Worm (Caenorhabditis elegans): ENCODE data around the gene ceh-81.

ceh-81 gene

DNA sequence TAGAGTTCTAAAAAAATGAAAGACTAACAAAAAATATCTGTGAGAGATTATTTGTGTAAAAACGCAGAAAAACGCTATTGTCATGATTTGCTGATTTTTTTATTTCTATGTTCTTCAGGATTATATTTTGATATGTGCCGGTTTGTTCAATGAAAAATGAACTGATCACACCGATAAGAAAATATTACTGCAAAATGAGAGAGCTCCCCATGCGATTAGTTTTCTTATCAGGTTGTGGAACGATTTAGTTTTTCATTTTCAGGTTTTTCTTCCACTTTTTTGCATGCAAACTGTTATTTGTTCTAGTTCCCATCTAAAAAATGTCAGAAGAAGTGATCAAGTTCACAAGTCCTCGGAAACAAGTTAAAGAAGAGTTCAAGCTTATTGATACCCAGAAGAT is 1.9 kb upstream of the ceh-81 start, which contains the start of gene btb-9:
TSS of gene btb-9 (plus strand) at position 254 of the 400 bp plus-strand sequence.
- TF ChIP-seq unc-62 (GFP tag; optimal IDR thresholded peaks at IDR 0.05) = no peak

DNA sequence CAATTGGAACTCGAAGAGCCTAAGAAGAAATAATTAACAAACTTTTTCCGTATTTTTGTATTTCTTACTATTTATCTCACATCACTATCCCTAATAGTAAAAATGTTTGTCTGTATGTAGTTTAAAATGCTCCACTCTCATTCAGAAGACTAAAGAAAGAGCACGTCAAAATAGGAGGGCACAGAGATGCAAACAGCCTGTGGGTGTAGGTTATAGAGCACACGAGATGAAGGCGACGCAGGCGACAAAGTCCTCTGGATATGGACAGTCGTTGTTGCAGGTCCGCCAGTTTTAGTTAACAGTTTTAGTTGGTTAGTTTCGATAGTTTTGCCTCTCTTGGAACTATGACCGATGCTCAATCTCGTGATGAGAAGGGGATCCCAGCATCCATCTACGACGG is 1.7 kb downstream of the ceh-81 start, which contains the start of gene ceh-82:
TSS of gene ceh-82 (plus strand) at position 301 of the 400 bp plus-strand sequence.
- TF ChIP-seq unc-62 (GFP tag; optimal IDR thresholded peaks at IDR 0.05) = no peak

- TF ChIP-seq unc-62 (GFP tag; optimal IDR thresholded peaks at IDR 0.05) = no peak
These were observed 4.9 kb downstream of the ceh-81 start for ce11 chrII:1735145-1735544.

DNA sequence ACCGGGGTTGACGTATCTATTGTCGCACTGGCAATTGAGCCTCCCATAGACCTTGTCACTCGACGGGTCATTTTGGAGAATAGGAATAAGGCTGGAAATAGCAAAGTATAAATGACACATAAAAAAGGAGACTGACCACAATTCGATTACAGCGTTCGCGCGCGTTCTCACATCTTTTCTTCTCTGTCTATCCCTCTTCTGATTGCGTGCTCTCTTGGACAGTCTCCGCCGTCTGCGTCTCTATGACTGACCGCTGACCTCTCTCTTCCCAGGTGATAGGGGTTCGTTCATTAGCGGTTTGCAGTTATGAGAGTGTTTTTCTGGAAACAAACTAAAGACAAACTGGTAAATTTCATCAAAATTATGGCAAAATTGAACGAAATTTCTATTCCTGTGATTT is 6.2 kb downstream of the ceh-81 start, which contains the start of gene ceh-83:
TSS of gene ceh-83 (minus strand) at position 181 of the 400 bp plus-strand sequence.
- TF ChIP-seq unc-62 (GFP tag; optimal IDR thresholded peaks at IDR 0.05) = no peak

- no peak for TF ChIP-seq unc-62 (GFP tag; optimal IDR thresholded peaks at IDR 0.05)
These were observed 8.6 kb downstream of the ceh-81 start, which contains the start of the genes irld-9 and irld-33 for ce11 chrII:1738844-1739243. TSS of gene irld-9 (minus strand) at chrII:1738944. TSS of gene irld-33 (plus strand) at chrII:1739052.

DNA sequence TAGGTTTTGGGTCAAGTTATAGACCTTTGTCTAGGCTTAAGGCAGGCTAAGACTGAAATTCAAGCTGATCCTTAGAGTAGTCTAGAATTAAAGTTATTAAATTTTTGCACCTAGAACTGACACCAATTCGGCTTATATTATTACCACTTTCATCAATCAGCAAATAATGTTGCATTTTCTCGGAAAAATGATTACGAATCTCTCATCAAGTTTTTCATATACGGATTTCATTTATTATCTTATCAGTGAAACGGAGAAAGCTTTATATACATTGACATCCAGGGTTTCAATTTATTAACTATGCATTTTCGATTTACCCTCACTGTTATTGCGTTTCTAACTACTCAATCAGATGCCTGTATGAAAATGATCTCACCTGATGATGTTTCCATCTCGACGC is 11.0 kb downstream of the ceh-81 start, which contains the start of gene K07G6.1:
TSS of gene K07G6.1 (plus strand) at position 301 of the 400 bp plus-strand sequence.
- TF ChIP-seq unc-62 (GFP tag; optimal IDR thresholded peaks at IDR 0.05) = no peak

ce11 chrII:1742535-1742934 is 12.3 kb downstream of the ceh-81 start, which contains the start of gene F36H5.12:
TSS of gene F36H5.12 (plus strand) at chrII:1742835.
- TF ChIP-seq unc-62 (GFP tag; optimal IDR thresholded peaks at IDR 0.05) = no peak

DNA sequence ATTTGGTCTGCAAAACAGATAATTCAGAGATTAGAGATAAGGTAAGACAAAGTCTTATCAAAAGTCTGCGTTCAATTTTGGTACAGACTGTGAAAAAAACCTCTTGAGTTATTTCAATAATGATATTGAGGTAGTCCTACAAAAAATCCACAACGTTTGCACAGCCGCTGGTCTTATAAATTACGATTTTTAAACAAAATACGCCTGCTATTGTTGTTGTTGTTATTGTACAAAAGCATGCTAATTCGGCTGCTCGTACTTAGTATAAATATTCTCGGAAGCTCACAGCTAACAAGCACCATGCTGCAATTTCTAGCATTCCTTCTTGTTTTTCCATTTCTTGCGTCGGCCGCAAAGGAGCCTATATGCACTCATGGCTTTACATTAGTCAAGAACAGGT is 14.0 kb downstream of the ceh-81 start, which contains the start of gene clec-19:
TSS of gene clec-19 (plus strand) at position 301 of the 400 bp plus-strand sequence.
- no peak for TF ChIP-seq unc-62 (GFP tag; optimal IDR thresholded peaks at IDR 0.05)

DNA sequence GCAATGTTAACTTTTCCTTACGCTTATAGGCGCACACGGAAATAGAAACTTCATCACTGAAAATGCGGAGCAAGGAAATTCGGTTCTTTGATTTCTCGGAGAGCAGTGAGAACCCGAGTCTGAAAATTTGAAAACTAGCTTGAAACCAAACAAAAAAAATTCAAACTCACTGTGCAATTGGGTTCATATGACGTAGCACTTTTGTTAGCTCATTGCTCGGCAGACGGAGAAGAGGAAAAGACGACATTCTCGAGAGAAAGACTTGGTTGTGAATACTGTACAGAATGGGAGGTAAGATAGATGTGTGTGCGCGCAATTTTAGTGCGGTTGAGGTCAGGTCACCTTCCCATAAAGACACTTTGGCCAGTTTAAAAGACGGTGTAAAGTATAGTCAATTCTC is 20.2 kb downstream of the ceh-81 start, which contains the start of the genes F36H5.13 and F36H5.8:
TSS of gene F36H5.13 (minus strand) at position 101 of the 400 bp plus-strand sequence.
TSS of gene F36H5.8 (minus strand) at position 274 of the 400 bp plus-strand sequence.
- TF ChIP-seq unc-62 (GFP tag; optimal IDR thresholded peaks at IDR 0.05) = no peak

- TF ChIP-seq unc-62 (GFP tag; optimal IDR thresholded peaks at IDR 0.05) = no peak
These were observed 22.8 kb downstream of the ceh-81 start, which contains the start of gene F36H5.9 for ce11 chrII:1752990-1753389. TSS of gene F36H5.9 (minus strand) at chrII:1753090.

- TF ChIP-seq unc-62 (GFP tag; optimal IDR thresholded peaks at IDR 0.05) = no peak
These were observed 25.9 kb downstream of the ceh-81 start, which contains the start of gene F36H5.17 for ce11 chrII:1756072-1756471. TSS of gene F36H5.17 (minus strand) at chrII:1756172.

DNA sequence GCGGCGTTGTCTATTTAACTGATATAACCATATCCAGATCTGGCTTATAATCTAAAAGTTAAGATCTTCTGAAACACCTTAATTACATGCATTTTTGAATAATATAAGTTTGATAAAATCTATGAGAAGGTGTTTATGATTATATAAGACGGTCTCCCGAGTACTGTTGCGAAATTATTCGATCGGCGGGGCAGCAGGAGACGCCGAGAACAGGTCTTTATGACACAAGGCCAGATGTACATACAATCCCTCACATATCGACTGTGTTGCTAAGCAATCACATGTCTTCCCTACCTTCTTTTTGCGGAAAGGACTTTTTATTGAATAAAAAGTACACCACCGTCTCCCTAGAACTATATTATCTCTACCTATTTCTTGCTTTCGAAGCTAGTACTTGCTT is 26.4 kb downstream of the ceh-81 start, which contains the start of gene fbxb-53:
TSS of gene fbxb-53 (plus strand) at position 301 of the 400 bp plus-strand sequence.
- TF ChIP-seq unc-62 (GFP tag; optimal IDR thresholded peaks at IDR 0.05) = no peak

ce11 chrII:1757033-1757432 is 26.8 kb downstream of the ceh-81 start, which contains the start of gene F36H5.10:
TSS of gene F36H5.10 (plus strand) at chrII:1757333.
- no peak for TF ChIP-seq unc-62 (GFP tag; optimal IDR thresholded peaks at IDR 0.05)

- no peak for TF ChIP-seq unc-62 (GFP tag; optimal IDR thresholded peaks at IDR 0.05)
These were observed 29.4 kb downstream of the ceh-81 start, which contains the start of gene F36H5.18 for ce11 chrII:1759602-1760001. TSS of gene F36H5.18 (plus strand) at chrII:1759902.

DNA sequence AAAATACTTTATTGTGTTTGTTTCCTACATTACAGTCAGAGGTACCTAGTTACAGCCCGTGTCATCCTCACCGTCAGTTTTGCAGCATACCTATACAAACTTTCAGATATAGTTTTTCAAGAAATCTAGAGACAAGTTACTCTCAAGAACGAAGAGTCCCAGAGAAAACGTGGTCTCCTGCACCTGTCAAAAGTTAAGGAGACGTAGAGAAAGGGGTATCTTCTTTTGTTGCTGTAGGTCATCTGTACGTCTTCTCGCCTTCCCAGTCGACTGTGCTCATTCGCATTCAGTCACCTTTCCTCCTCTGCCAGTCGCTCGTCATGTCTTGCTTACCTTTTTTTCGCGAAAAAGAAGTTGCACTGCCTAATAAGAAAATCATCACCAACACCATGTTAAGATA is 31.4 kb downstream of the ceh-81 start, which contains the start of gene F36H5.4:
TSS of gene F36H5.4 (plus strand) at position 301 of the 400 bp plus-strand sequence.
- no peak for TF ChIP-seq unc-62 (GFP tag; optimal IDR thresholded peaks at IDR 0.05)

ce11 chrII:1763072-1763471 is 32.9 kb downstream of the ceh-81 start, which contains the start of gene math-28:
TSS of gene math-28 (plus strand) at chrII:1763372.
- no peak for TF ChIP-seq unc-62 (GFP tag; optimal IDR thresholded peaks at IDR 0.05)

DNA sequence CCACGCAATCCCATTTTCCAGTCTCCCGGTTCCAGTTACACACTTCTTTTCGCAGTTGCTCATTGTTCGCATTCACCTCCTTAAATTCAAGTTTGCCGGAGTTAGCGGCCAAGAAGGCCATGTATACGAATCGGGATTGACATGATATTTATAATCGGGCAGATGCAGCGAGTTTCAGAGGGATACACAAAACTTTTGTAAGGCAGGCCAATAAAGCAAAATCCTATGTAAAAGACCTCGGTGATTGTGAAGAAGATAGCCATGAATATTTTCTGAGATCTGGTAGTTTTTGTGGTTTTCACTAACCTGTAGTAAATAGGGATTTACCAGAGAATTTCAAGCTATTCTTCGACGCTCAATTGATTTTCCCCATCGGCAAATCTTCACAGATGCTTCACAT is 36.5 kb downstream of the ceh-81 start:
- TF ChIP-seq unc-62 (GFP tag; optimal IDR thresholded peaks at IDR 0.05) = no peak
